Worm (Caenorhabditis elegans) whole organism, L4 larva: Measurements from ENCODE around the gene R144.11.

ENCODE experiments used
- D1046.2 ChIP-seq: fragments of 200-800 bp; sonication (Bioruptor generic); IDR thresholded peaks from 2 replicates; pipeline ENCODE4 v1.3.6; 2022; ENCODE audit warnings: missing genetic modification characterization, missing compliant biosample characterization
- F10B5.3 ChIP-seq: sonication (generic microtip); optimal IDR thresholded peaks from 2 replicates; lab custom pipeline; 2016; ENCODE audit warnings: mild to moderate bottlenecking, missing genetic modification characterization, missing compliant biosample characterization
- F26F4.8 ChIP-seq: fragments of 200-800 bp; sonication (Bioruptor generic); conservative IDR thresholded peaks from 2 replicates; pipeline ENCODE4 v1.3.6; 2022; ENCODE audit warnings: missing genetic modification characterization, missing compliant biosample characterization
- F37D6.2 ChIP-seq: sonication (generic microtip); optimal IDR thresholded peaks from 2 replicates; lab custom pipeline; 2016; ENCODE audit warnings: mild to moderate bottlenecking, missing genetic modification characterization, missing compliant biosample characterization
- F44E2.7 ChIP-seq: fragments of 200-800 bp; sonication (Bioruptor generic); IDR thresholded peaks from 2 replicates; pipeline ENCODE4 v2.1.2; 2022; ENCODE audit warnings: missing genetic modification characterization, missing compliant biosample characterization
- R02D3.7 ChIP-seq: fragments of 150-350 bp; sonication (generic microtip); optimal IDR thresholded peaks from 3 replicates; lab custom pipeline; 2014; ENCODE audit warnings: missing biosample characterization, missing genetic modification characterization
- Y48G9A.11 ChIP-seq: fragments of 200-800 bp; sonication (Bioruptor generic); IDR thresholded peaks from 2 replicates; pipeline ENCODE4 v1.3.6; 2022; ENCODE audit warnings: missing genetic modification reagents, missing genetic modification characterization, missing compliant biosample characterization
- Y75B8A.6 ChIP-seq: fragments of 200-800 bp; sonication (Bioruptor generic); IDR thresholded peaks from 2 replicates; pipeline ENCODE4 v1.3.6; 2022; ENCODE audit warnings: missing genetic modification reagents, missing genetic modification characterization, missing compliant biosample characterization
- ZK546.5 ChIP-seq, 2 experiments: sonication (generic microtip); optimal IDR thresholded peaks; 2 replicates each; lab custom pipeline; 2017; ENCODE audit warnings: missing biosample characterization in 2 of 2, missing genetic modification characterization in 2 of 2
- aha-1 ChIP-seq: fragments of 150-350 bp; peaks from one replicate; lab custom pipeline; 2014; ENCODE audit warnings: missing biosample characterization, missing genetic modification characterization
- ceh-20 ChIP-seq: fragments of 200-800 bp; sonication (Bioruptor generic); IDR thresholded peaks from 2 replicates; pipeline ENCODE4 v1.3.6; 2022; ENCODE audit warnings: missing genetic modification reagents, missing genetic modification characterization, missing compliant biosample characterization
- ceh-28 ChIP-seq: fragments of 150-350 bp; optimal IDR thresholded peaks from 2 replicates; lab custom pipeline; 2014; ENCODE audit warnings: missing biosample characterization, missing genetic modification reagents, missing genetic modification characterization
- ceh-32 ChIP-seq: sonication (generic microtip); optimal IDR thresholded peaks from 2 replicates; lab custom pipeline; 2016; ENCODE audit warnings: mild to moderate bottlenecking, missing genetic modification characterization, missing compliant biosample characterization; ENCODE audit not compliant: poor library complexity
- ceh-44 ChIP-seq: fragments of 200-800 bp; sonication (Bioruptor generic); IDR thresholded peaks from 2 replicates; pipeline ENCODE4 v1.3.6; 2022; ENCODE audit warnings: missing genetic modification reagents, missing genetic modification characterization, missing compliant biosample characterization
- ceh-62 ChIP-seq: sonication (generic microtip); optimal IDR thresholded peaks from 2 replicates; lab custom pipeline; 2017; ENCODE audit warnings: missing biosample characterization, missing genetic modification characterization
- ceh-82 ChIP-seq: sonication (generic microtip); optimal IDR thresholded peaks from 2 replicates; lab custom pipeline; 2017; ENCODE audit warnings: missing biosample characterization, missing genetic modification characterization
- cey-2 ChIP-seq: sonication (generic microtip); optimal IDR thresholded peaks from 3 replicates; lab custom pipeline; 2017; ENCODE audit warnings: missing genetic modification characterization, mild to moderate bottlenecking, missing compliant biosample characterization, antibody characterized with exemption, borderline replicate concordance; ENCODE audit not compliant: insufficient read depth
- daf-12 ChIP-seq: fragments of 150-350 bp; optimal IDR thresholded peaks from 2 replicates; lab custom pipeline; 2014; ENCODE audit warnings: missing biosample characterization, missing genetic modification reagents, missing genetic modification characterization
- daf-19 ChIP-seq: fragments of 200-800 bp; sonication (Bioruptor generic); conservative IDR thresholded peaks from 2 replicates; pipeline ENCODE4 v1.3.6; 2022; ENCODE audit warnings: missing genetic modification characterization, missing compliant biosample characterization
- dpl-1 ChIP-seq: fragments of 150-350 bp; optimal IDR thresholded peaks from 2 replicates; lab custom pipeline; 2014; ENCODE audit warnings: missing biosample characterization, missing genetic modification reagents, missing genetic modification characterization
- dve-1 ChIP-seq: sonication (generic microtip); optimal IDR thresholded peaks from 2 replicates; lab custom pipeline; 2017; ENCODE audit warnings: antibody characterized with exemption, mild to moderate bottlenecking, missing genetic modification characterization, missing compliant biosample characterization; ENCODE audit not compliant: insufficient read depth
- egl-27 ChIP-seq: sonication (generic microtip); optimal IDR thresholded peaks from 3 replicates; lab custom pipeline; 2017; ENCODE audit warnings: missing biosample characterization, missing genetic modification reagents, missing genetic modification characterization
- hif-1 ChIP-seq, 2 experiments: sonication (generic microtip); optimal IDR thresholded peaks; 2 replicates each; lab custom pipeline; 2016 to 2017; ENCODE audit warnings: missing compliant biosample characterization in 2 of 2, missing genetic modification characterization in 2 of 2, missing genetic modification reagents in 2 of 2, missing genotype in 2 of 2, mild to moderate bottlenecking in 1 of 2
- hlh-11 ChIP-seq: fragments of 200-800 bp; sonication (Bioruptor generic); optimal IDR thresholded peaks from 2 replicates; lab custom pipeline; 2018; ENCODE audit warnings: mild to moderate bottlenecking, missing genetic modification characterization, missing compliant biosample characterization
- lin-38 ChIP-seq: fragments of 200-800 bp; sonication (Bioruptor generic); IDR thresholded peaks from 2 replicates; pipeline ENCODE4 v1.3.6; 2022; ENCODE audit warnings: missing genetic modification reagents, missing genetic modification characterization, missing compliant biosample characterization
- madf-9 ChIP-seq: fragments of 200-800 bp; sonication (Bioruptor generic); conservative IDR thresholded peaks from 2 replicates; pipeline ENCODE4 v1.3.6; 2022; ENCODE audit warnings: missing genetic modification reagents, missing genetic modification characterization, missing compliant biosample characterization
- mdt-29 ChIP-seq: fragments of 200-800 bp; sonication (Bioruptor generic); IDR thresholded peaks from 2 replicates; pipeline ENCODE4 v1.3.6; 2022; ENCODE audit warnings: missing genetic modification reagents, missing genetic modification characterization, missing compliant biosample characterization
- mxl-2 ChIP-seq: fragments of 200-800 bp; sonication (Bioruptor generic); conservative IDR thresholded peaks from 2 replicates; pipeline ENCODE4 v1.3.6; 2022; ENCODE audit warnings: missing genetic modification reagents, missing genetic modification characterization, missing compliant biosample characterization
- nhr-111 ChIP-seq: fragments of 200-800 bp; sonication (Bioruptor generic); optimal IDR thresholded peaks from 2 replicates; lab custom pipeline; 2018; ENCODE audit warnings: mild to moderate bottlenecking, missing genetic modification characterization, missing compliant biosample characterization
- nhr-237 ChIP-seq: sonication (generic microtip); optimal IDR thresholded peaks from 2 replicates; lab custom pipeline; 2017; ENCODE audit warnings: missing biosample characterization, missing genetic modification characterization
- nhr-25 ChIP-seq: sonication (generic microtip); optimal IDR thresholded peaks from 2 replicates; lab custom pipeline; 2017; ENCODE audit warnings: missing genetic modification characterization, mild to moderate bottlenecking, missing compliant biosample characterization, antibody characterized with exemption, moderate library complexity, borderline replicate concordance; ENCODE audit not compliant: insufficient read depth
- nhr-41 ChIP-seq: fragments of 200-800 bp; sonication (Bioruptor generic); IDR thresholded peaks from 2 replicates; pipeline ENCODE4 v1.3.6; 2022; ENCODE audit warnings: missing genetic modification reagents, missing genetic modification characterization, missing compliant biosample characterization
- nhr-48 ChIP-seq: sonication (generic microtip); optimal IDR thresholded peaks from 2 replicates; lab custom pipeline; 2016; ENCODE audit warnings: mild to moderate bottlenecking, missing genetic modification characterization, missing compliant biosample characterization
- nhr-6 ChIP-seq: fragments of 150-350 bp; optimal IDR thresholded peaks from 2 replicates; lab custom pipeline; 2014; ENCODE audit warnings: missing biosample characterization, missing genetic modification characterization
- nhr-76 ChIP-seq: fragments of 150-350 bp; optimal IDR thresholded peaks from 2 replicates; lab custom pipeline; 2014; ENCODE audit warnings: missing biosample characterization, missing genetic modification characterization
- pha-4 ChIP-seq, 2 experiments: fragments of 150-350 bp in 1 of 2; fragments of 200-800 bp in 1 of 2; sonication (Bioruptor generic) in 1 of 2; IDR thresholded peaks in 1 of 2; optimal IDR thresholded peaks in 1 of 2; 2 replicates each; pipeline versions ENCODE4 v1.3.6 to Lab custom; 2014 to 2022; ENCODE audit warnings: missing genetic modification characterization in 2 of 2, missing genetic modification reagents in 2 of 2, missing biosample characterization in 1 of 2, missing compliant biosample characterization in 1 of 2
- rbr-2 ChIP-seq: sonication (generic microtip); optimal IDR thresholded peaks from 2 replicates; lab custom pipeline; 2016; ENCODE audit warnings: missing genotype, missing genetic modification characterization, missing compliant biosample characterization
- set-16 ChIP-seq: fragments of 200-800 bp; sonication (Bioruptor generic); IDR thresholded peaks from 2 replicates; pipeline ENCODE4 v1.3.6; 2022; ENCODE audit warnings: missing genetic modification reagents, missing genetic modification characterization, missing compliant biosample characterization
- skn-1 ChIP-seq: fragments of 150-350 bp; optimal IDR thresholded peaks from 2 replicates; lab custom pipeline; 2014; ENCODE audit warnings: missing biosample characterization, missing genetic modification characterization
- spr-1 ChIP-seq: sonication (generic microtip); optimal IDR thresholded peaks from 2 replicates; lab custom pipeline; 2016; ENCODE audit warnings: mild to moderate bottlenecking, missing genetic modification characterization, missing compliant biosample characterization
- tag-97 ChIP-seq: fragments of 200-800 bp; sonication (Bioruptor generic); IDR thresholded peaks from 2 replicates; pipeline ENCODE4 v1.3.6; 2022; ENCODE audit warnings: missing genetic modification characterization, missing compliant biosample characterization
- unc-130 ChIP-seq: sonication (generic microtip); optimal IDR thresholded peaks from 2 replicates; lab custom pipeline; 2016; ENCODE audit warnings: missing genetic modification reagents, missing genetic modification characterization, missing compliant biosample characterization
- unc-39 ChIP-seq: sonication (generic microtip); optimal IDR thresholded peaks from 2 replicates; lab custom pipeline; 2017; ENCODE audit warnings: missing biosample characterization, missing genetic modification characterization
- unc-62 ChIP-seq, 3 experiments: fragments of 150-350 bp in 1 of 3; sonication (generic microtip); optimal IDR thresholded peaks in 2 of 3; peaks in 1 of 3; 1 replicate in 1 of 3; 2 replicates in 2 of 3; lab custom pipeline; 2014 to 2017; ENCODE audit warnings: missing biosample characterization in 3 of 3, missing genetic modification characterization in 3 of 3, missing genetic modification reagents in 3 of 3, missing genotype in 1 of 3
- vab-7 ChIP-seq: fragments of 200-800 bp; sonication (Bioruptor generic); IDR thresholded peaks from 2 replicates; pipeline ENCODE4 v1.3.6; 2022; ENCODE audit warnings: missing genetic modification reagents, missing genetic modification characterization, missing compliant biosample characterization
- zfp-3 ChIP-seq: fragments of 200-800 bp; sonication (Bioruptor generic); conservative IDR thresholded peaks from 2 replicates; pipeline ENCODE4 v1.3.6; 2022; ENCODE audit warnings: missing genetic modification reagents, missing genetic modification characterization, missing compliant biosample characterization
- zip-2 ChIP-seq: fragments of 150-350 bp; optimal IDR thresholded peaks from 2 replicates; lab custom pipeline; 2014; ENCODE audit warnings: missing biosample characterization, missing genetic modification characterization
- ztf-11 ChIP-seq: fragments of 150-350 bp; optimal IDR thresholded peaks from 2 replicates; lab custom pipeline; 2014; ENCODE audit warnings: missing biosample characterization, missing genetic modification characterization
- ztf-7 ChIP-seq: fragments of 150-350 bp; optimal IDR thresholded peaks from 2 replicates; lab custom pipeline; 2014; ENCODE audit warnings: missing biosample characterization, missing genetic modification characterization

Gene R144.11

DNA sequence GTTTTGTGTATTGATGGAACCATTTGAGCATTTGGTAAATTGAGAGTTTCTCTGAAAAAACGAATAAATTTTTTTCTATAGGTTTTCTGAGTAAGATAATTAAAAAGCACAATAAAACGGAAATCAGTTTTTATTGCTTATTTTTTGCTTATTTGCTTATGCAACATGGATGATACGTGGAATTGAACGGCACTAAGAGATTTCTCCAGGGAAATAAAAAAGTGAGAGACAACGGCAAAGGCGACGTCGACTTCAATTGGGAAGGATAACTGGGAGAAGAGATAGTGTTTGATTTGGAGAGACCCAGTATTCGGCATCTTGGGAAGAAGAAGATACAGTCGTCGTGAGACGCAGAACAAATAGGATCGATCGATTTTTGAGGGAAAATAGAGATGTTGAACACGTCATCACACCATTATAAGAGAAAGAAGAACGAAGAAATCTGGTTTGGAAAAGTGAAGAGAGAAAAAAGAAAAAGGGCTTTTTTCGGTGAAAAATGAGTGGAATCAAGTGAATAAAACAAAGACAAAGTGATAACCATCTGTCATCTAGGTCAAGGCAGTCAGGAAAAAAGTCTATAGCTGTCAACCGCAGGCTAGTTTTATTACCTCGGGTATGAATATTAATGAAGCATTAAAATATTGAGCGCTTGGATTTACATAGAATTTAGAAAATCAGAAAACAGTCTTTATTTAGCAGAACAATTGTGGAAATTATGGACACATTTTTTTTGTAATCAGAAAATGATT, 10.3 kb downstream of the R144.11 start, which contains the start of gene tmem-131:
Gene tmem-131, minus strand, starts transcription at position 51 of the 749 bp plus-strand sequence.
- TF ChIP-seq ceh-62 (tag; lab: Kevin White, UChicago) (no peak), unc-130 (no peak), dpl-1 (GFP tag; lab: Kevin White, UChicago) (peak; percentile 9), mdt-29 (GFP tag; lab: Robert Waterston, UW) (no peak), zfp-3 (no peak), nhr-6 (no peak), ZK546.5 (tag; optimal IDR thresholded peaks at IDR 0.05; lab: Kevin White, UChicago) (no peak), nhr-76 (tag; lab: Kevin White, UChicago) (no peak), dve-1 (tag; lab: Kevin White, UChicago) (peak; percentile 11), daf-19 (GFP tag; lab: Robert Waterston, UW) (no peak), F10B5.3 (tag; lab: Kevin White, UChicago) (no peak), mxl-2 (no peak), ztf-11 (tag; lab: Kevin White, UChicago) (no peak), ceh-44 (GFP tag; lab: Robert Waterston, UW) (no peak), madf-9 (GFP tag; lab: Robert Waterston, UW) (no peak), lin-38 (no peak), R02D3.7 (tag; lab: Kevin White, UChicago) (no peak), unc-39 (no peak), rbr-2 (tag; lab: Kevin White, UChicago) (no peak), ceh-28 (tag; lab: Kevin White, UChicago) (peak; percentile 26), F37D6.2 (tag; lab: Kevin White, UChicago) (no peak), ztf-7 (tag; lab: Kevin White, UChicago) (no peak), ceh-82 (tag; lab: Kevin White, UChicago) (no peak), ceh-20 (GFP tag; lab: Robert Waterston, UW) (no peak), nhr-25 (tag; lab: Kevin White, UChicago) (peak; percentile 63), skn-1 (no peak), nhr-48 (peak; percentile 11), pha-4 (GFP tag; IDR thresholded peaks at IDR 0.05; lab: Robert Waterston, UW) (no peak), pha-4 (tag; optimal IDR thresholded peaks at IDR 0.05; lab: Kevin White, UChicago) (no peak), aha-1 (no peak), ceh-32 (tag; lab: Kevin White, UChicago) (no peak), nhr-237 (tag; lab: Kevin White, UChicago) (no peak), F26F4.8 (GFP tag; lab: Robert Waterston, UW) (no peak), nhr-41 (no peak), vab-7 (no peak), hlh-11 (tag; lab: Kevin White, UChicago) (peak; percentile 60), egl-27 (tag; lab: Kevin White, UChicago) (no peak), F44E2.7 (GFP tag; lab: Robert Waterston, UW) (no peak), daf-12 (tag; lab: Kevin White, UChicago) (no peak), nhr-111 (no peak), unc-62 (GFP tag; optimal IDR thresholded peaks at IDR 0.05 in 1 of 2; lab: Kevin White, UChicago) (peak in 1 of 2 experiments; percentile 90), unc-62 (tag; optimal IDR thresholded peaks at IDR 0.05; lab: Kevin White, UChicago) (no peak), set-16 (GFP tag; lab: Robert Waterston, UW) (no peak), cey-2 (tag; lab: Kevin White, UChicago) (no peak), D1046.2 (GFP tag; lab: Robert Waterston, UW) (no peak), tag-97 (GFP tag; lab: Robert Waterston, UW) (no peak), Y75B8A.6 (no peak), zip-2 (tag; lab: Kevin White, UChicago) (no peak), Y48G9A.11 (GFP tag; lab: Robert Waterston, UW) (no peak), spr-1 (tag; lab: Kevin White, UChicago) (no peak), hif-1 (tag; optimal IDR thresholded peaks at IDR 0.05; lab: Kevin White, UChicago) (no peak)
